Fruit fly (Drosophila melanogaster) whole organism, embryonic: Measurements from ENCODE around the gene CG33160.

Source experiments
- ATbp ChIP-seq: fragments of 200-800 bp; sonication (Bioruptor generic); optimal IDR thresholded peaks from 2 replicates; lab custom pipeline; 2017; ENCODE audit warnings: missing biosample characterization, mild to moderate bottlenecking, missing genetic modification characterization, missing genetic modification reagents
- Bgb ChIP-seq: fragments of 200-800 bp; sonication (Bioruptor generic); IDR thresholded peaks from 2 replicates; pipeline ENCODE4 v1.3.6; 2022; ENCODE audit warnings: missing biosample characterization, missing genetic modification characterization; ENCODE audit not compliant: partially characterized antibody
- C15 ChIP-seq: fragments of 200-800 bp; sonication (Bioruptor generic); IDR thresholded peaks from 3 replicates; pipeline ENCODE4 v1.3.6; 2022; ENCODE audit warnings: missing biosample characterization, missing genetic modification characterization
- CG10462 ChIP-seq: fragments of 200-800 bp; sonication (Bioruptor generic); optimal IDR thresholded peaks from 2 replicates; lab custom pipeline; 2016; ENCODE audit warnings: missing biosample characterization, missing genetic modification characterization
- CG10543 ChIP-seq: fragments of 200-800 bp; sonication (Bioruptor generic); optimal IDR thresholded peaks from 3 replicates; lab custom pipeline; 2017; ENCODE audit warnings: missing biosample characterization, mild to moderate bottlenecking, missing genetic modification characterization, moderate library complexity
- CG11504 ChIP-seq: fragments of 200-800 bp; sonication (Bioruptor generic); optimal IDR thresholded peaks from 3 replicates; lab custom pipeline; 2019; ENCODE audit warnings: missing biosample characterization, mild to moderate bottlenecking, missing genetic modification characterization, moderate library complexity
- CG12104 ChIP-seq: fragments of 200-800 bp; sonication (Bioruptor generic); optimal IDR thresholded peaks from 3 replicates; lab custom pipeline; 2016; ENCODE audit warnings: missing biosample characterization, missing genetic modification characterization
- CG12236 ChIP-seq: fragments of 200-800 bp; sonication (Bioruptor generic); optimal IDR thresholded peaks from 2 replicates; lab custom pipeline; 2016; ENCODE audit warnings: missing biosample characterization, missing genetic modification characterization
- CG12744 ChIP-seq: fragments of 200-800 bp; sonication (Bioruptor generic); optimal IDR thresholded peaks from 2 replicates; lab custom pipeline; 2016; ENCODE audit warnings: missing biosample characterization, missing genetic modification characterization
- CG13894 ChIP-seq: fragments of 200-800 bp; sonication (Bioruptor generic); optimal IDR thresholded peaks from 3 replicates; lab custom pipeline; 2018; ENCODE audit warnings: missing biosample characterization, mild to moderate bottlenecking, missing genetic modification characterization, moderate library complexity
- CG15269 ChIP-seq: fragments of 200-800 bp; sonication (Bioruptor generic); optimal IDR thresholded peaks from 2 replicates; lab custom pipeline; 2018; ENCODE audit warnings: missing biosample characterization, mild to moderate bottlenecking, missing genetic modification characterization, moderate library complexity
- CG16779 ChIP-seq: fragments of 200-800 bp; sonication (Bioruptor generic); IDR thresholded peaks from 2 replicates; pipeline ENCODE4 v1.3.6; 2022; ENCODE audit warnings: missing biosample characterization, missing genetic modification characterization
- CG18262 ChIP-seq: fragments of 200-800 bp; optimal IDR thresholded peaks from 3 replicates; lab custom pipeline; 2019; ENCODE audit warnings: missing biosample characterization, mild to moderate bottlenecking, missing genetic modification characterization, moderate library complexity
- CG2712 ChIP-seq: fragments of 200-800 bp; optimal IDR thresholded peaks from 3 replicates; lab custom pipeline; 2019; ENCODE audit warnings: missing biosample characterization, mild to moderate bottlenecking, missing genetic modification characterization, moderate library complexity
- CG42726 ChIP-seq: fragments of 200-800 bp; sonication (Bioruptor generic); IDR thresholded peaks from 2 replicates; pipeline ENCODE4 v1.3.6; 2022; ENCODE audit warnings: missing biosample characterization, missing genetic modification characterization; ENCODE audit not compliant: partially characterized antibody
- CG4360 ChIP-seq: fragments of 200-800 bp; sonication (Bioruptor generic); IDR thresholded peaks from 2 replicates; pipeline ENCODE4 v1.3.6; 2022; ENCODE audit warnings: missing biosample characterization, missing genetic modification characterization
- CG43689 ChIP-seq: fragments of 200-800 bp; sonication (Bioruptor generic); IDR thresholded peaks from 2 replicates; pipeline ENCODE4 v1.3.6; 2022; ENCODE audit warnings: missing biosample characterization, missing genetic modification characterization
- CG6254 ChIP-seq: fragments of 200-800 bp; sonication (Bioruptor generic); optimal IDR thresholded peaks from 3 replicates; lab custom pipeline; 2017; ENCODE audit warnings: mild to moderate bottlenecking, missing biosample characterization, missing genetic modification reagents, missing genetic modification characterization
- CG6272 ChIP-seq: fragments of 200-800 bp; sonication (Bioruptor generic); IDR thresholded peaks from 2 replicates; pipeline ENCODE4 v1.3.6; 2022; ENCODE audit warnings: missing biosample characterization, missing genetic modification characterization
- CG6654 ChIP-seq: fragments of 200-800 bp; sonication (Bioruptor generic); optimal IDR thresholded peaks from 2 replicates; lab custom pipeline; 2017; ENCODE audit warnings: missing biosample characterization, mild to moderate bottlenecking, missing genetic modification characterization
- CG7271 ChIP-seq: fragments of 200-800 bp; sonication (Bioruptor generic); optimal IDR thresholded peaks from 2 replicates; lab custom pipeline; 2018; ENCODE audit warnings: missing biosample characterization, mild to moderate bottlenecking, missing genetic modification characterization, moderate library complexity
- D ChIP-seq, 2 experiments: fragments of 200-800 bp in 1 of 2; fragments of >200 bp in 1 of 2; sonication (Bioruptor generic) in 1 of 2; optimal IDR thresholded peaks; 2 replicates in 1 of 2; 3 replicates in 1 of 2; lab custom pipeline; 2017; ENCODE audit warnings: mild to moderate bottlenecking in 1 of 2, missing biosample characterization in 1 of 2, missing genetic modification characterization in 1 of 2, missing genetic modification reagents in 1 of 2
- Dip3 ChIP-seq: fragments of 200-800 bp; sonication (Bioruptor generic); optimal IDR thresholded peaks from 3 replicates; lab custom pipeline; 2016; ENCODE audit warnings: missing biosample characterization, missing genetic modification characterization
- Fer2 ChIP-seq: fragments of 200-800 bp; sonication (Bioruptor generic); optimal IDR thresholded peaks from 2 replicates; lab custom pipeline; 2018; ENCODE audit warnings: missing biosample characterization, mild to moderate bottlenecking, missing genetic modification characterization, moderate library complexity
- H2.0 ChIP-seq: fragments of 200-800 bp; sonication (Bioruptor generic); IDR thresholded peaks from 2 replicates; pipeline ENCODE4 v1.3.6; 2022; ENCODE audit warnings: missing biosample characterization, missing genetic modification characterization
- HLH3B ChIP-seq: fragments of 200-800 bp; sonication (Bioruptor generic); IDR thresholded peaks from 2 replicates; pipeline ENCODE4 v1.3.6; 2022; ENCODE audit warnings: missing biosample characterization, missing genetic modification characterization
- HLH54F ChIP-seq: fragments of 200-800 bp; sonication (Bioruptor generic); optimal IDR thresholded peaks from 3 replicates; lab custom pipeline; 2016; ENCODE audit warnings: missing biosample characterization, missing genetic modification characterization
- Hr51 ChIP-seq, 2 experiments: fragments of 200-800 bp; sonication (Bioruptor generic); optimal IDR thresholded peaks; 2 replicates in 1 of 2; 3 replicates in 1 of 2; lab custom pipeline; 2016 to 2018; ENCODE audit warnings: missing biosample characterization in 2 of 2, missing genetic modification characterization in 2 of 2, mild to moderate bottlenecking in 1 of 2, moderate library complexity in 1 of 2
- MTF-1 ChIP-seq: fragments of 200-800 bp; sonication (Bioruptor generic); optimal IDR thresholded peaks from 2 replicates; lab custom pipeline; 2018; ENCODE audit warnings: missing biosample characterization, mild to moderate bottlenecking, missing genetic modification characterization, borderline replicate concordance
- Med ChIP-seq: fragments of 200-800 bp; sonication (Bioruptor generic); peaks from one replicate; lab custom pipeline; 2016; ENCODE audit warnings: missing biosample characterization, missing genetic modification characterization, mild to moderate bottlenecking, inconsistent platforms, moderate library complexity
- Neu2 ChIP-seq: fragments of 200-800 bp; sonication (Bioruptor generic); optimal IDR thresholded peaks from 3 replicates; lab custom pipeline; 2016; ENCODE audit warnings: missing biosample characterization, missing genetic modification characterization, borderline replicate concordance
- al ChIP-seq: fragments of 200-800 bp; sonication (Bioruptor generic); IDR thresholded peaks from 2 replicates; pipeline ENCODE4 v1.3.6; 2022; ENCODE audit warnings: missing biosample characterization, missing genetic modification characterization
- amos ChIP-seq: fragments of 200-800 bp; sonication (Bioruptor generic); IDR thresholded peaks from 2 replicates; pipeline ENCODE4 v1.3.6; 2022; ENCODE audit warnings: missing biosample characterization, missing genetic modification characterization; ENCODE audit not compliant: partially characterized antibody
- ato ChIP-seq: fragments of 200-800 bp; sonication (Bioruptor generic); IDR thresholded peaks from 2 replicates; pipeline ENCODE4 v1.3.6; 2022; ENCODE audit warnings: missing biosample characterization, missing genetic modification characterization; ENCODE audit not compliant: partially characterized antibody
- bcd ChIP-seq: fragments of 200-800 bp; sonication (Bioruptor generic); optimal IDR thresholded peaks from 2 replicates; lab custom pipeline; 2017; ENCODE audit warnings: missing biosample characterization, mild to moderate bottlenecking, missing genetic modification characterization
- corto ChIP-seq: fragments of 200-800 bp; sonication (Bioruptor generic); optimal IDR thresholded peaks from 2 replicates; lab custom pipeline; 2016; ENCODE audit warnings: missing biosample characterization, mild to moderate bottlenecking, missing genetic modification characterization, moderate library complexity
- crc ChIP-seq: fragments of 200-800 bp; sonication (Bioruptor generic); optimal IDR thresholded peaks from 2 replicates; lab custom pipeline; 2016; ENCODE audit warnings: missing biosample characterization, missing genetic modification characterization
- dati ChIP-seq: fragments of 200-800 bp; sonication (Bioruptor generic); IDR thresholded peaks from 2 replicates; pipeline ENCODE4 v1.3.6; 2022; ENCODE audit warnings: missing biosample characterization, missing genetic modification characterization
- ftz-f1 ChIP-seq: fragments of 200-800 bp; sonication (Bioruptor generic); optimal IDR thresholded peaks from 2 replicates; lab custom pipeline; 2016; ENCODE audit warnings: missing biosample characterization, missing genetic modification characterization
- grau ChIP-seq: fragments of 200-800 bp; optimal IDR thresholded peaks from 3 replicates; lab custom pipeline; 2019; ENCODE audit warnings: missing biosample characterization, mild to moderate bottlenecking, missing genetic modification characterization, moderate library complexity
- gro ChIP-seq: fragments of 200-800 bp; sonication (Bioruptor generic); optimal IDR thresholded peaks from 2 replicates; lab custom pipeline; 2016; ENCODE audit warnings: missing biosample characterization, missing genetic modification characterization
- insv ChIP-seq, 2 experiments: fragments of 200-800 bp; sonication (Bioruptor generic); optimal IDR thresholded peaks; 3 replicates each; lab custom pipeline; 2016 to 2018; ENCODE audit warnings: missing biosample characterization in 2 of 2, missing genetic modification characterization in 2 of 2
- lmd ChIP-seq: fragments of 200-800 bp; sonication (Bioruptor generic); IDR thresholded peaks from 2 replicates; pipeline ENCODE4 v1.3.6; 2022; ENCODE audit warnings: missing biosample characterization, missing genetic modification characterization
- pita ChIP-seq: fragments of 200-800 bp; sonication (Bioruptor generic); optimal IDR thresholded peaks from 2 replicates; lab custom pipeline; 2017; ENCODE audit warnings: missing biosample characterization, mild to moderate bottlenecking, missing genetic modification characterization
- ro ChIP-seq: fragments of 200-800 bp; sonication (Bioruptor generic); IDR thresholded peaks from 2 replicates; pipeline ENCODE4 v1.3.6; 2022; ENCODE audit warnings: missing biosample characterization, missing genetic modification characterization
- tll ChIP-seq, 2 experiments: fragments of 200-800 bp in 1 of 2; fragments of >200 bp in 1 of 2; sonication (Bioruptor generic) in 1 of 2; optimal IDR thresholded peaks; 2 replicates each; lab custom pipeline; 2017 to 2019; ENCODE audit warnings: missing biosample characterization in 2 of 2, missing genetic modification characterization in 2 of 2, mild to moderate bottlenecking in 1 of 2, moderate library complexity in 1 of 2
- unpg ChIP-seq: fragments of 200-800 bp; sonication (Bioruptor generic); optimal IDR thresholded peaks from 3 replicates; lab custom pipeline; 2018; ENCODE audit warnings: missing biosample characterization, mild to moderate bottlenecking, missing genetic modification characterization, moderate library complexity
- zen ChIP-seq: fragments of 200-800 bp; sonication (Bioruptor generic); optimal IDR thresholded peaks from 3 replicates; lab custom pipeline; 2018; ENCODE audit warnings: missing biosample characterization, mild to moderate bottlenecking, missing genetic modification characterization, moderate library complexity
- zfh2 ChIP-seq: fragments of 200-800 bp; sonication (Bioruptor generic); optimal IDR thresholded peaks from 2 replicates; lab custom pipeline; 2016; ENCODE audit warnings: missing biosample characterization, missing genetic modification characterization

CG33160 gene

DNA sequence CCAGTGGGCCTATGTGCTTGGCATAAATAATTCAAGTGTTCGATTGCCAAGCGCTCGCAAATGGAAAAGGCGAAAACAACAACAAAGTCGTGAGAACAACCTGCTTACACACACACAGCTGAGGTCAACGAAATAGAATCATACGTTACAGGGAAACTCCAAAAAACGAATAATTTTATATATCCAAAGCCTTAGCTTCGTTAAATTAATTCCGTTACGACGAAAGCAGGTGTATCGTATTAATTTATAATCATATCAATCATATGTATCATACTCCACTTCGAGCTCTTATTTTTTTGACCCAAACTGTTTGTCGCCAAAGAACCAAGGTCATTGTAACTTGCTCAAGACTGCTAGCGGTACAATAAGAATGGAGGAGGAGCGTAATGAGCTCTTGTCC is 26.7 kb downstream of the CG33160 start (continued):
- TF ChIP-seq unpg (GFP tag; lab: Kevin White, UChicago), result peak; percentile 94
- no peak for TF ChIP-seq D (optimal IDR thresholded peaks at IDR 0.05; lab: Kevin White, UChicago)
- peak; percentile 82 for TF ChIP-seq D (GFP tag; optimal IDR thresholded peaks at IDR 0.05; lab: Kevin White, UChicago)
- TF ChIP-seq CG12236 (GFP tag; lab: Kevin White, UChicago), result peak; percentile 57
- TF ChIP-seq zen, result peak; percentile 68
- TF ChIP-seq Fer2 (tag; lab: Kevin White, UChicago), result peak; percentile 45
- TF ChIP-seq CG16779, result peak; percentile 90
- no peak for TF ChIP-seq CG42726 (GFP tag; lab: Robert Waterston, UW)
- peak; percentile 72; the same call in 1 of the 2 replicates for TF ChIP-seq ro (GFP tag; lab: Robert Waterston, UW)
- TF ChIP-seq CG6654, result peak; percentile 64
- peak; percentile 90 for TF ChIP-seq lmd (GFP tag; lab: Robert Waterston, UW)
- TF ChIP-seq corto, result peak; percentile 77
- TF ChIP-seq al, result peak; percentile 76
- peak; percentile 75 for TF ChIP-seq MTF-1
- peak; percentile 80 for TF ChIP-seq CG12744 (GFP tag; lab: Kevin White, UChicago)
- peak; percentile 64 for TF ChIP-seq CG10462
- peak; percentile 97 for TF ChIP-seq Med (GFP tag; lab: Kevin White, UChicago)
- peak; percentile 78 for TF ChIP-seq crc (GFP tag; lab: Kevin White, UChicago)
- TF ChIP-seq bcd, result peak; percentile 88
- peak; percentile 74 for TF ChIP-seq CG4360
- peak; percentile 61 for TF ChIP-seq CG13894 (tag; lab: Kevin White, UChicago)
- TF ChIP-seq ATbp (GFP tag; lab: Kevin White, UChicago), result peak; percentile 80
- peak; percentile 55 for TF ChIP-seq CG7271 (tag; lab: Kevin White, UChicago)
- TF ChIP-seq CG11504 (tag; lab: Kevin White, UChicago), result no peak
- no peak for TF ChIP-seq ato (GFP tag; lab: Robert Waterston, UW)
- TF ChIP-seq ftz-f1, result peak; percentile 93
- no peak for TF ChIP-seq tll (GFP tag; optimal IDR thresholded peaks at IDR 0.05; lab: Kevin White, UChicago)
- TF ChIP-seq CG2712, result peak; percentile 92
- peak; percentile 89 for TF ChIP-seq CG18262 (tag; lab: Kevin White, UChicago)
- TF ChIP-seq HLH54F, result peak; percentile 77
- TF ChIP-seq CG12104 (GFP tag; lab: Kevin White, UChicago), result peak; percentile 70
- peak; percentile 75 for TF ChIP-seq CG6272 (GFP tag; lab: Robert Waterston, UW)
- peak; percentile 81; the same call in 2 of the 3 replicates for TF ChIP-seq C15
- TF ChIP-seq CG15269 (tag; lab: Kevin White, UChicago), result peak; percentile 91
- no peak for TF ChIP-seq Bgb (GFP tag; lab: Robert Waterston, UW)
- peak; percentile 88 for TF ChIP-seq CG6254
- no peak for TF ChIP-seq amos
- peak; percentile 78 for TF ChIP-seq H2.0 (GFP tag; lab: Robert Waterston, UW)
- no peak for TF ChIP-seq insv (GFP tag; optimal IDR thresholded peaks at IDR 0.05; lab: Kevin White, UChicago)
- peak; percentile 77 for TF ChIP-seq Dip3
- peak; percentile 67 to 87 for TF ChIP-seq Hr51 (GFP tag; optimal IDR thresholded peaks at IDR 0.05; lab: Kevin White, UChicago)
- peak; percentile 86 for TF ChIP-seq HLH3B (GFP tag; lab: Robert Waterston, UW)
- peak; percentile 94 for TF ChIP-seq gro (GFP tag; lab: Kevin White, UChicago)
- TF ChIP-seq CG43689 (GFP tag; lab: Robert Waterston, UW), result no peak
- peak; percentile 26 for TF ChIP-seq CG10543 (GFP tag; lab: Kevin White, UChicago)
- no peak for TF ChIP-seq Neu2
- no peak for TF ChIP-seq pita (GFP tag; lab: Kevin White, UChicago)
- peak; percentile 74 for TF ChIP-seq zfh2 (GFP tag; lab: Kevin White, UChicago)
- peak; percentile 87 for TF ChIP-seq grau
- peak; percentile 77 for TF ChIP-seq dati
